Worm (Caenorhabditis elegans) whole organism, early embryonic: ENCODE measurements around the gene nhr-3.

Experiments used
- B0310.2 ChIP-seq: sonication (generic microtip); optimal IDR thresholded peaks from 2 replicates; lab custom pipeline; 2016; ENCODE audit warnings: mild to moderate bottlenecking, missing genetic modification characterization, missing compliant biosample characterization
- F13C5.2 ChIP-seq: sonication (generic microtip); optimal IDR thresholded peaks from 2 replicates; lab custom pipeline; 2017; ENCODE audit warnings: mild to moderate bottlenecking, missing genetic modification characterization, inconsistent platforms, missing compliant biosample characterization
- aly-1 ChIP-seq: sonication (generic microtip); optimal IDR thresholded peaks from 2 replicates; lab custom pipeline; 2016; ENCODE audit warnings: missing genetic modification characterization, missing compliant biosample characterization
- ama-1 ChIP-seq: fragments of 150-350 bp; optimal IDR thresholded peaks from 2 replicates; lab custom pipeline; 2014
- ceh-13 ChIP-seq: fragments of 200-800 bp; sonication (Bioruptor generic); optimal IDR thresholded peaks from 2 replicates; lab custom pipeline; 2018; ENCODE audit warnings: mild to moderate bottlenecking, missing genetic modification characterization, missing compliant biosample characterization
- ceh-36 ChIP-seq: sonication (generic microtip); optimal IDR thresholded peaks from 2 replicates; lab custom pipeline; 2016; ENCODE audit warnings: missing genetic modification characterization, inconsistent platforms, missing compliant biosample characterization
- ets-7 ChIP-seq: sonication (generic microtip); optimal IDR thresholded peaks from 2 replicates; lab custom pipeline; 2016; ENCODE audit warnings: missing genotype, missing genetic modification characterization, missing compliant biosample characterization
- flt-1 ChIP-seq: fragments of 200-800 bp; sonication (Bioruptor generic); IDR thresholded peaks from 2 replicates; pipeline ENCODE4 v1.3.6; 2022; ENCODE audit warnings: missing genetic modification characterization, missing compliant biosample characterization
- hmbx-1 ChIP-seq: sonication (generic microtip); optimal IDR thresholded peaks from 2 replicates; lab custom pipeline; 2016; ENCODE audit warnings: mild to moderate bottlenecking, missing genetic modification characterization, missing compliant biosample characterization
- hmg-4 ChIP-seq: fragments of 200-800 bp; sonication (Bioruptor generic); optimal IDR thresholded peaks from 2 replicates; lab custom pipeline; 2018; ENCODE audit warnings: mild to moderate bottlenecking, missing genetic modification characterization, missing compliant biosample characterization
- hnd-1 ChIP-seq: sonication (generic microtip); optimal IDR thresholded peaks from 2 replicates; lab custom pipeline; 2016; ENCODE audit warnings: missing genetic modification characterization, missing compliant biosample characterization
- pes-1 ChIP-seq: fragments of 200-800 bp; sonication (Bioruptor generic); IDR thresholded peaks from 2 replicates; pipeline ENCODE4 v1.3.6; 2022; ENCODE audit warnings: missing genetic modification reagents, missing genetic modification characterization, missing compliant biosample characterization
- scrt-1 ChIP-seq: fragments of 200-800 bp; sonication (Bioruptor generic); IDR thresholded peaks from 2 replicates; pipeline ENCODE4 v1.3.6; 2022; ENCODE audit warnings: missing genetic modification characterization, missing compliant biosample characterization
- sea-1 ChIP-seq: fragments of 200-800 bp; sonication (Bioruptor generic); conservative IDR thresholded peaks from 2 replicates; pipeline ENCODE4 v1.3.6; 2022; ENCODE audit warnings: missing genetic modification characterization, missing compliant biosample characterization
- tbx-11 ChIP-seq: fragments of 200-800 bp; sonication (Bioruptor generic); IDR thresholded peaks from 2 replicates; pipeline ENCODE4 v1.3.6; 2022; ENCODE audit warnings: missing genetic modification characterization, missing compliant biosample characterization
- tbx-37 ChIP-seq: fragments of 200-800 bp; sonication (Bioruptor generic); conservative IDR thresholded peaks from 2 replicates; pipeline ENCODE4 v1.3.6; 2022; ENCODE audit warnings: missing genetic modification reagents, missing genetic modification characterization, missing compliant biosample characterization
- tra-4 ChIP-seq: sonication (generic microtip); optimal IDR thresholded peaks from 2 replicates; lab custom pipeline; 2017; ENCODE audit warnings: missing genetic modification characterization, missing compliant biosample characterization

Gene nhr-3

DNA sequence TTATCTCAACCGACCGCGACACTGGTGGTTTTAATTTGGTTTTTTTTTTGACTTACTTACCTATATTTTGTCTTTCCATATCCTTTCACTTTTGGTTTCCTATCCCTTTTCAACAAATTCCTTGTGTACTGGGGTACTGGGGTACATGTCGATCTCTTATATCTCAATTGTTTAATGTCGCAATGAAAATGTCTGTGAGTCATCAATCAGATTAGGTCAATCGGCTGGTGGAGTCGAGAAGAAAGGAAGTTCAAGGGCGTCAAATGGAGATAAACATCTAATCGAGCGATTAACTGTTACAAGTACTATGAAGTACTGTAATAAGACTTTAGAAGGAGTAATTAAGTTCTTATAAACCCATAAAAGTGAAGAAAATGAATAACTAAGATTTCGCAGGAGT, 17.6 kb downstream of the nhr-3 start:
- TF ChIP-seq scrt-1 (GFP tag; lab: Robert Waterston, UW): no peak
- no peak for TF ChIP-seq B0310.2
- no peak for TF ChIP-seq tbx-11
- TF ChIP-seq tbx-37: no peak
- TF ChIP-seq pes-1: no peak
- TF ChIP-seq hmg-4: no peak
- no peak for TF ChIP-seq hmbx-1 (tag; lab: Kevin White, UChicago)
- no peak for TF ChIP-seq F13C5.2 (tag; lab: Kevin White, UChicago)

DNA sequence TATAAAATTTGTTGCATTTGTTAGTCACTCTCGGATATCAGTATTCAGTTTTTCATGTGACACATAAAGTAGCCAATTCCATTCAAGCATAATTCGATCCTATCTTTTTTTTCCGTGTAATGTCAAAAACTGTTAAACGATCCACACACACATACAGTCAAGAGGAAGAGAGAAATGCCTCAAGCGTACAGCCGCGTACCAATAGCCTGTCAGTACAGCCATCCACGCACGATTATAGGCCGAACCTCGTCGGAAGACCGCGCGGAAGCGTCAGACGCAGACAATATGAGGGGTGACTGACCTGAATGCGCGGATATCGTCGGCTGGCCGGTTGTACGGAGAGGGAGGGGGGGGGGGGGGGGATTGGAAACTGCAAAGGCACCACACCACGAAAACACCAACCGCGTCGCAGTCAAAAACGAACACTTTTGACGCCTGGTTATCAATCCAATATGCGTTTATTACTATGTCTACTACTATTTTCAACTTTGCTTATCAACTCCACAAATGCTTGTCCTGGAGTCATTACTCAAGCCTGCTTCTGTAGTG, 19.3 kb downstream of the nhr-3 start, which contains the start of gene let-4:
let-4 (plus strand) TSS at position 357 of the 549 bp plus-strand sequence.
- peak; percentile 85 for TF ChIP-seq hmg-4
- TF ChIP-seq ama-1 (lab: Kevin White, UChicago): no peak
- TF ChIP-seq ceh-36: peak; percentile 14

ce11 chrX:14580853-14581252, 22.5 kb downstream of the nhr-3 start:
- TF ChIP-seq sea-1 (GFP tag; lab: Robert Waterston, UW) (no peak), pes-1 (no peak), B0310.2 (no peak), ceh-36 (no peak), tbx-11 (no peak), tra-4 (tag; lab: Kevin White, UChicago) (no peak), hmbx-1 (tag; lab: Kevin White, UChicago) (no peak), ets-7 (tag; lab: Kevin White, UChicago) (no peak), flt-1 (GFP tag; lab: Robert Waterston, UW) (no peak), tbx-37 (no peak), scrt-1 (GFP tag; lab: Robert Waterston, UW) (no peak)

ce11 chrX:14581429-14581828, 23.1 kb downstream of the nhr-3 start, which contains the start of gene sym-1:
Gene sym-1, plus strand, starts transcription at chrX:14581622.
- TF ChIP-seq sea-1 (GFP tag; lab: Robert Waterston, UW) (no peak), ets-7 (tag; lab: Kevin White, UChicago) (no peak), tbx-37 (no peak), aly-1 (tag; lab: Kevin White, UChicago) (peak; percentile 55), flt-1 (GFP tag; lab: Robert Waterston, UW) (0 out of 2 replicates have a peak, but pooled peaks have one; percentile 6)

DNA sequence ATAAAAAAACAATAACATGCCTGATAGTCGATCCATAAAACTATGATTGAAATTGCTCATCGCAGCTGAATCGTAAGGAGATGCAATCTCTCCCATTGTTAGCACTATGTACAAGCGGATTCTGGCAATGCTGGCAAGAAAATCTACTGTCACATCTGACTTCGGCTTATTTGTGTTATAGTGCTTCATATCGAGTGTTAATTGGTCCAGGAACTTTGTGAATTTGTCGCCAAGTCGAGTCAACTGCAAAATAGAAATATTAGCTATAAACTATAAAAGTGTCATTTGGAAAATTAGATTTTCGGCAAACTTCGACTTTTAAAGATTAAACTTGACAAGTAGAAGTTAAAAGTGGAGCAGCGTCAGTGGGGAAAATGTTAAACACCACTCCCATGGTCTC, 26.0 kb downstream of the nhr-3 start:
- TF ChIP-seq F13C5.2 (tag; lab: Kevin White, UChicago) (no peak), sea-1 (GFP tag; lab: Robert Waterston, UW) (no peak), flt-1 (GFP tag; lab: Robert Waterston, UW) (no peak), ets-7 (tag; lab: Kevin White, UChicago) (no peak), aly-1 (tag; lab: Kevin White, UChicago) (no peak), B0310.2 (no peak), tbx-37 (no peak)

- TF ChIP-seq scrt-1 (GFP tag; lab: Robert Waterston, UW): no peak
- TF ChIP-seq ceh-13 (GFP tag; lab: Kevin White, UChicago): no peak
- TF ChIP-seq tra-4 (tag; lab: Kevin White, UChicago): no peak
- no peak for TF ChIP-seq tbx-11
- TF ChIP-seq F13C5.2 (tag; lab: Kevin White, UChicago): peak; percentile 42
- no peak for TF ChIP-seq aly-1 (tag; lab: Kevin White, UChicago)
Observed at ce11 chrX:14589051-14589736, 30.9 kb downstream of the nhr-3 start, which contains the start of the genes C44H4.4 and tap-1. Gene C44H4.4, minus strand, starts transcription at chrX:14589101. Gene tap-1, plus strand, starts transcription at chrX:14589624.

- TF ChIP-seq pes-1 (no peak), tra-4 (tag; lab: Kevin White, UChicago) (no peak), B0310.2 (no peak), hmg-4 (no peak), ama-1 (lab: Kevin White, UChicago) (no peak), sea-1 (GFP tag; lab: Robert Waterston, UW) (no peak), tbx-11 (no peak), F13C5.2 (tag; lab: Kevin White, UChicago) (no peak), hnd-1 (tag; lab: Kevin White, UChicago) (no peak), ceh-13 (GFP tag; lab: Kevin White, UChicago) (no peak), flt-1 (GFP tag; lab: Robert Waterston, UW) (no peak)
Observed at ce11 chrX:14593206-14593605, 34.9 kb downstream of the nhr-3 start.

ce11 chrX:14594825-14595224, 36.5 kb downstream of the nhr-3 start, which contains the start of gene C44H4.8:
Gene C44H4.8, plus strand, starts transcription at chrX:14595125.
- no peak for TF ChIP-seq hnd-1 (tag; lab: Kevin White, UChicago)
- TF ChIP-seq tbx-37: no peak
- TF ChIP-seq aly-1 (tag; lab: Kevin White, UChicago): no peak
- TF ChIP-seq tbx-11: no peak
- no peak for TF ChIP-seq sea-1 (GFP tag; lab: Robert Waterston, UW)
- TF ChIP-seq F13C5.2 (tag; lab: Kevin White, UChicago): no peak
- no peak for TF ChIP-seq pes-1
- no peak for TF ChIP-seq ama-1 (lab: Kevin White, UChicago)
- TF ChIP-seq flt-1 (GFP tag; lab: Robert Waterston, UW): no peak
- no peak for TF ChIP-seq scrt-1 (GFP tag; lab: Robert Waterston, UW)
- TF ChIP-seq hmbx-1 (tag; lab: Kevin White, UChicago): no peak
- TF ChIP-seq ceh-13 (GFP tag; lab: Kevin White, UChicago): no peak
